Worm (Caenorhabditis elegans) whole organism, L4 larva: Measurements from ENCODE around the gene Y66H1A.5.

ENCODE experiments used
- egl-43 ChIP-seq: fragments of 200-800 bp; sonication (Bioruptor generic); IDR thresholded peaks from 2 replicates; pipeline ENCODE4 v1.3.6; 2022; ENCODE audit warnings: missing genetic modification reagents, missing genetic modification characterization, missing compliant biosample characterization
- lir-3 ChIP-seq: sonication (generic microtip); optimal IDR thresholded peaks from 2 replicates; lab custom pipeline; 2016; ENCODE audit warnings: mild to moderate bottlenecking, missing genetic modification characterization, missing compliant biosample characterization
- unc-62 ChIP-seq, 3 experiments: fragments of 150-350 bp in 1 of 3; sonication (generic microtip); optimal IDR thresholded peaks in 2 of 3; peaks in 1 of 3; 1 replicate in 1 of 3; 2 replicates in 2 of 3; lab custom pipeline; 2014 to 2017; ENCODE audit warnings: missing biosample characterization in 3 of 3, missing genetic modification characterization in 3 of 3, missing genetic modification reagents in 3 of 3, missing genotype in 1 of 3

DNA sequence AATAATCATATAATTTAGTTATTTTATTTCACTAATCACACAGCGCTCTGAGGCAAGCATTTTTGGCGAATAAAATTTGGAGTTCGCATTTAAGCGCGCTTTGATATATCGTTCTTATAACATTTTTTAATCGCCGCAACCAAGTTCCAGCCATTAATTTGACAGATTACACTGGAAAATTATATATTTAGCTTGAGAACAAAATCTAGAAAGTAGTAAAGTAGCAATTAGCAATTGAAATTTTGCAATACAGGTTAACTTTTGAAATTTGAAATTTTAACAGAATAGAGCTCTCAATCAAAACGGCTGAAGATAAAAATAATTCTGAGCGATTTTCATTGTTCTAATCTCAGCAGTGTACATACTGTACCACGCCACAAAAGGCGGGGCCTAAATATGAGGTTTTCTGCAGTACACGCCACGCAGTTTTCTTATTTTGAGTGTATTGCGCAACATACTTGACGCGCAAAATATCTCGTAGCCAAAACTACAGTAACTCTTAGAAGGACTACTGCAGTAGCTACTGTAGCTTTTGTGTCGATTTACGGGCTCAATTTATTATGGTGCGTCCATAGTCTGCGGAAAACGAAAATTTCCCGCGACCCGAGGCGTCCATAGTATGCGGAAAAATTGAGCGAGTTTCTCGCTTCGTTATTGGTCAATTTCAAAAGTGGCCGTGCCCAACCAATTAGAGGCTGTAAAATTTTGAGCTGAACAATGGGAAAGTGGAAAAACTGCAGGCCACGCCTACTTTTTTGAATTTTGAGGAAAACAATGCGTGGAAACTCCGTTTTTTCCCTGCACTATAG lies 1.6 kb downstream of the Y66H1A.5 start:
- no peak for TF ChIP-seq egl-43
- TF ChIP-seq unc-62 (GFP tag; optimal IDR thresholded peaks at IDR 0.05 in 1 of 2; lab: Kevin White, UChicago), result no peak
- no peak for TF ChIP-seq unc-62 (tag; optimal IDR thresholded peaks at IDR 0.05; lab: Kevin White, UChicago)
- TF ChIP-seq lir-3, result no peak
